Worm (Caenorhabditis elegans): ENCODE data around the gene F54F12.1.
A peak's percentile ranks its signal among the peaks of the same experiment; 100 is the strongest.

F54F12.1 gene

DNA sequence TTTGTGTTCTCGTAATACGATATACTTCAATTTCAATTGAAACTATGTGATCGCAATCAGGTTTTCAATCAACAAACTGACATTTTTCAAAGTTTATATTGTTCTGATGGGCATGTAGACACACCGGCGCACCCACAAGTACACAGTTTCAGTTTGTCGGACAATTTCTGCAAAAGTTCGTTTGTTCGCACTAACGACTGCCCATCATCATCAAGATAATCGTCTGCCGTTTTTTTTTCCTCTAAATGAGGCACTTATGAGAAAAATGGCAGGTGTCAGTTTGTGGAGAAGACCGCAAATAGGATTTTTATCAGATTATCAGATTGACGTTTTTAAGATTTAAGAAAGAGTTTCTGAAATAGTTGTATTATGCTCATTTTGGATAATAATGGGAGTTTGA, 11.6 kb upstream of the F54F12.1 start:
- peak; percentile 40 for TF ChIP-seq dsc-1 (tag; optimal IDR thresholded peaks at IDR 0.05)
- no peak for TF ChIP-seq alr-1 (tag; optimal IDR thresholded peaks at IDR 0.05; ENCODE audit: borderline replicate concordance)

DNA sequence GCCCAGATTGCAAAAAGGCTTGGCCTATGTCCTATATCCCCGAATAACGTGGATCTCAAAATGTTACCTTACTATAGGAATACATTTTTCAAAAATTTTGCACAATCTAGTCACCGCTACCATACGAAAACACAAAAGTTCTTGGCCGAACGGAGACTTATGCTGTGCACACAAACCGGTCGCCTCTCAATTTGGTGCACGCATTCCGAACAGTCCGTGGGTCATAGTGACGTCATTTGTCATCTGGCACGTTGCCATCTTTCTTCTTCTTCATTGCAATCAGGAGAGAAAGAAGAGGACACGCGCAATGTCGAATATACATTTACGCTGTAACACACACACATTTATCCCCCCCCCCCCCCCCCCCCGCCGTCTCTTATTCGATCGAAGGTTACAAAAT, 10.5 kb upstream of the F54F12.1 start:
- no peak for TF ChIP-seq vab-15 (tag; optimal IDR thresholded peaks at IDR 0.05)
- no peak for TF ChIP-seq egl-13 (tag; optimal IDR thresholded peaks at IDR 0.05)
- TF ChIP-seq C34B4.2 (tag; optimal IDR thresholded peaks at IDR 0.05), result no peak
- no peak for TF ChIP-seq nhr-19 (GFP tag; conservative IDR thresholded peaks at IDR 0.05)
- peak in 1 of 2 experiments; percentile 6 for TF ChIP-seq mdl-1 (tag; optimal IDR thresholded peaks at IDR 0.05)
- no peak for TF ChIP-seq efl-3 (GFP tag; optimal IDR thresholded peaks at IDR 0.05)
- no peak for TF ChIP-seq lin-13 (GFP tag; optimal IDR thresholded peaks at IDR 0.05)
- peak; percentile 11 for TF ChIP-seq nhr-71 (tag; optimal IDR thresholded peaks at IDR 0.05)
- TF ChIP-seq tbx-2 (tag; optimal IDR thresholded peaks at IDR 0.05), result no peak
- peak; percentile 86 for TF ChIP-seq nhr-85 (tag)
- TF ChIP-seq dpl-1 (GFP tag; optimal IDR thresholded peaks at IDR 0.05), result no peak
- TF ChIP-seq mep-1 (tag; optimal IDR thresholded peaks at IDR 0.05), result peak; percentile 16
- no peak for TF ChIP-seq isw-1 (GFP tag; IDR thresholded peaks at IDR 0.05)
- peak; percentile 22 for TF ChIP-seq ceh-63 (GFP tag; optimal IDR thresholded peaks at IDR 0.05)
- no peak for TF ChIP-seq nhr-20 (tag; optimal IDR thresholded peaks at IDR 0.05)
- TF ChIP-seq irx-1 (tag; optimal IDR thresholded peaks at IDR 0.05), result no peak
- no peak for TF ChIP-seq nhr-84 (tag; optimal IDR thresholded peaks at IDR 0.05)
- no peak for TF ChIP-seq ceh-82 (tag; optimal IDR thresholded peaks at IDR 0.05)
- TF ChIP-seq unc-62 (GFP tag; optimal IDR thresholded peaks at IDR 0.05), result no peak
- no peak for TF ChIP-seq swsn-7 (tag; optimal IDR thresholded peaks at IDR 0.05)
- TF ChIP-seq nhr-90 (tag; optimal IDR thresholded peaks at IDR 0.05; ENCODE audit: poor library complexity), result no peak
- no peak for TF ChIP-seq hlh-4 (tag; optimal IDR thresholded peaks at IDR 0.05)
- TF ChIP-seq F16B12.6 (tag; optimal IDR thresholded peaks at IDR 0.05), result no peak
- no peak for TF ChIP-seq ceh-90 (tag; optimal IDR thresholded peaks at IDR 0.05)
- no peak for TF ChIP-seq nhr-237 (tag; optimal IDR thresholded peaks at IDR 0.05)
- no peak for TF ChIP-seq ces-1 (GFP tag; optimal IDR thresholded peaks at IDR 0.05)
- TF ChIP-seq fkh-8 (tag; optimal IDR thresholded peaks at IDR 0.05), result no peak
- no peak for TF ChIP-seq pax-3 (tag; optimal IDR thresholded peaks at IDR 0.05)
- peak; percentile 80 for TF ChIP-seq lin-14 (GFP tag; optimal IDR thresholded peaks at IDR 0.05)
- no peak for TF ChIP-seq unc-30 (tag; optimal IDR thresholded peaks at IDR 0.05)

DNA sequence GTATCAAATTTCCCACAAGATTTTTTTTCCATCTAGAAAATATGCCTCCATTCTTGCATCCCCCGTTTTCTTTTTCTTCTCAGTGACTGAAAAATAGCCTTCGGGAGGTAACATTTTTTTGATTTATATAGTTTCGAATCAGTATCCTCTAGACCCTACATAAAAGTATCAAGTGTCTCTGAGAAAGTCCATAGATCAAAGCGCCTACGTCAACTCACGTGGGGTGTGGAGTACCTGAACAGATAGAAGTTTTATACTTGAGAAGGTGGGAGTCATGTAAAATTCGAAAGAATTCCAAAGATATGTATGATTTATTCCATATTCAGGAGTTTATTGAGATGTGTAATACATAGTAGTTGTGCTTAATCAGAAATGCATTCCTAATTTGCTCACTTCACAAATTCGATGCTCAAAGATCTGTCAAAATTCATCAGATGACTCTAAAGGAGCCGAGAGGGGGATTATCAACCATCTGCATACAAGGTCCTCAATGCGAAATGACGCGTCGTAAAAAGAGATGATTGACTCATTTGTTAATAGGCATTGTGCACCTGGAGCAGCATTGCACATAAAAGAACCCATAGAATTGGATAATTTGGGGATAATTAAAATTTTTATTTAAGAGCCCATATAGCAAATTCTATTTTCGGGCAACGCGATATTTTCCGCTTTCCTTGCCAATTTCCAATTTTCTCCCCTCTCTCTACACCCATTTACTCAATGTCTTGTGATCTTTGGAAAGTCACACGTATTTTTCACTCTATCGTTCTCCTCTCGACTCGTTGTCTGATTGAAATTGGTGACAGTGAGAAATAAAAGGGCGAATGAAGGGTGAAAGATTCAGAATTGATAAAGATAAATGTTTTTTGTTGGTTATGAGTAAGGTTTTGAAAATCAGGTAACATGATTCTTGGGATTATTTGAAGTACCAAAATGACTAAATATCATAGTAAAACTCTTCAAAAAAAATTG, 9.3 kb upstream of the F54F12.1 start:
- TF ChIP-seq pag-3 (tag; optimal IDR thresholded peaks at IDR 0.05; ENCODE audit: borderline replicate concordance, insufficient read depth), result no peak
- peak; percentile 27 for TF ChIP-seq fkh-8 (tag; optimal IDR thresholded peaks at IDR 0.05)
- peak; percentile 22 to 54 for TF ChIP-seq lsy-2 (tag; optimal IDR thresholded peaks at IDR 0.05)
- TF ChIP-seq C16A3.4 (tag; optimal IDR thresholded peaks at IDR 0.05), result peak; percentile 63
- no peak for TF ChIP-seq lin-39 (tag; optimal IDR thresholded peaks at IDR 0.05)
- TF ChIP-seq efl-3 (GFP tag; optimal IDR thresholded peaks at IDR 0.05), result no peak
- TF ChIP-seq lin-14 (GFP tag; optimal IDR thresholded peaks at IDR 0.05), result peak; percentile 82
- no peak for TF ChIP-seq ceh-8 (GFP tag; optimal IDR thresholded peaks at IDR 0.05)
- no peak for TF ChIP-seq ces-1 (GFP tag; optimal IDR thresholded peaks at IDR 0.05)
- TF ChIP-seq grh-1 (GFP tag; IDR thresholded peaks at IDR 0.05), result no peak
- peak; percentile 87 for TF ChIP-seq nhr-85 (tag)
- peak; percentile 22 for TF ChIP-seq nhr-90 (tag; optimal IDR thresholded peaks at IDR 0.05; ENCODE audit: poor library complexity)
- no peak for TF ChIP-seq unc-62 (GFP tag; optimal IDR thresholded peaks at IDR 0.05)
- peak; percentile 55 for TF ChIP-seq mep-1 (tag; optimal IDR thresholded peaks at IDR 0.05)
- TF ChIP-seq snu-23 (GFP tag; optimal IDR thresholded peaks at IDR 0.05), result peak; percentile 71
- TF ChIP-seq hlh-4 (tag; optimal IDR thresholded peaks at IDR 0.05), result no peak
- TF ChIP-seq blmp-1 (tag; optimal IDR thresholded peaks at IDR 0.05), result peak; percentile 42
- no peak for TF ChIP-seq hlh-17 (GFP tag; optimal IDR thresholded peaks at IDR 0.05; ENCODE audit: borderline replicate concordance)
- TF ChIP-seq nhr-47 (tag; optimal IDR thresholded peaks at IDR 0.05), result peak; percentile 47
- TF ChIP-seq ztf-11 (tag; optimal IDR thresholded peaks at IDR 0.05), result peak in 1 of 2 experiments; percentile 44
- peak; percentile 66 for TF ChIP-seq nhr-71 (tag; optimal IDR thresholded peaks at IDR 0.05)
- TF ChIP-seq nhr-28 (tag; optimal IDR thresholded peaks at IDR 0.05), result no peak
- TF ChIP-seq ceh-90 (tag; optimal IDR thresholded peaks at IDR 0.05), result no peak
- no peak for TF ChIP-seq Y116A8C.19 (tag; optimal IDR thresholded peaks at IDR 0.05; ENCODE audit: borderline replicate concordance)
- TF ChIP-seq dpl-1 (GFP tag; optimal IDR thresholded peaks at IDR 0.05), result peak in 2 of 3 experiments; percentile 0 to 12

All from whole organism, L1 larva.